Fruit fly (Drosophila melanogaster): ENCODE data around the gene CG13078.

Gene CG13078

dm6 chr2L:19576299-19576971 lies 12.7 kb downstream of the CG13078 start (continued):
- peak; percentile 18 for TF ChIP-seq YL-1 (GFP tag; optimal IDR thresholded peaks at IDR 0.05)
- TF ChIP-seq CG1233 (GFP tag; optimal IDR thresholded peaks at IDR 0.05): no peak
- TF ChIP-seq Trl (optimal IDR thresholded peaks at IDR 0.05): peak; percentile 48 to 77
- TF ChIP-seq Trl (GFP tag; optimal IDR thresholded peaks at IDR 0.05): no peak
- no peak for TF ChIP-seq CG8359 (GFP tag; optimal IDR thresholded peaks at IDR 0.05; ENCODE audit: borderline replicate concordance)
- TF ChIP-seq phol (tag; optimal IDR thresholded peaks at IDR 0.05): peak; percentile 62
- no peak for TF ChIP-seq bbx (GFP tag; IDR thresholded peaks at IDR 0.05; ENCODE audit: partially characterized antibody)
- peak; percentile 83 for TF ChIP-seq CG3065 (GFP tag; optimal IDR thresholded peaks at IDR 0.05)
- no peak for TF ChIP-seq ara (GFP tag; IDR thresholded peaks at IDR 0.05)
- TF ChIP-seq unc-4 (GFP tag; IDR thresholded peaks at IDR 0.05; ENCODE audit: partially characterized antibody): 0 out of 2 replicates have a peak, but pooled peaks have one; percentile 23
- TF ChIP-seq mam (GFP tag; optimal IDR thresholded peaks at IDR 0.05): no peak
- TF ChIP-seq CG8290 (GFP tag; optimal IDR thresholded peaks at IDR 0.05): no peak
- peak in 1 of 2 experiments; percentile 11 for TF ChIP-seq CG8290 (tag; optimal IDR thresholded peaks at IDR 0.05)
- peak; percentile 68 for TF ChIP-seq CG32767 (GFP tag; IDR thresholded peaks at IDR 0.05)
- TF ChIP-seq ap (GFP tag; IDR thresholded peaks at IDR 0.05): no peak
- TF ChIP-seq CG9727 (GFP tag; optimal IDR thresholded peaks at IDR 0.05): no peak
- no peak for TF ChIP-seq peb (GFP tag; IDR thresholded peaks at IDR 0.05)
- no peak for TF ChIP-seq CkIIα-i1 (GFP tag; IDR thresholded peaks at IDR 0.05)
- no peak for TF ChIP-seq corto (GFP tag; optimal IDR thresholded peaks at IDR 0.05)
- TF ChIP-seq Bteb2 (GFP tag; optimal IDR thresholded peaks at IDR 0.05): no peak
- no peak for TF ChIP-seq pros (GFP tag; optimal IDR thresholded peaks at IDR 0.05)
- TF ChIP-seq Ada2b (GFP tag; IDR thresholded peaks at IDR 0.05): no peak
- no peak for TF ChIP-seq fd96Cb (tag; optimal IDR thresholded peaks at IDR 0.05)
- no peak for TF ChIP-seq Ets65A (GFP tag)
- TF ChIP-seq dmrt11E (tag; optimal IDR thresholded peaks at IDR 0.05): no peak
- no peak for TF ChIP-seq fd102C (GFP tag; optimal IDR thresholded peaks at IDR 0.05)
- TF ChIP-seq Hey (tag; optimal IDR thresholded peaks at IDR 0.05): no peak
- TF ChIP-seq CG6254 (GFP tag; optimal IDR thresholded peaks at IDR 0.05): no peak
- no peak for TF ChIP-seq CG16815 (GFP tag; optimal IDR thresholded peaks at IDR 0.05)
- no peak for TF ChIP-seq CG6791 (GFP tag; IDR thresholded peaks at IDR 0.05; ENCODE audit: partially characterized antibody)
- no peak for TF ChIP-seq CG14014 (GFP tag; IDR thresholded peaks at IDR 0.05)
- no peak for TF ChIP-seq Taf1 (GFP tag; IDR thresholded peaks at IDR 0.05)
- TF ChIP-seq CG7786 (GFP tag; optimal IDR thresholded peaks at IDR 0.05): no peak
- no peak for TF ChIP-seq Dip2 (GFP tag; IDR thresholded peaks at IDR 0.05)
- no peak for TF ChIP-seq Poxn (GFP tag; IDR thresholded peaks at IDR 0.05)
- TF ChIP-seq B-H1 (GFP tag; IDR thresholded peaks at IDR 0.05): no peak
- TF ChIP-seq Nf-YB (GFP tag; optimal IDR thresholded peaks at IDR 0.05): no peak
- no peak for TF ChIP-seq CG13624 (GFP tag; optimal IDR thresholded peaks at IDR 0.05)
- no peak for TF ChIP-seq CG17385 (GFP tag; optimal IDR thresholded peaks at IDR 0.05)
- TF ChIP-seq gem (tag; optimal IDR thresholded peaks at IDR 0.05): no peak
- no peak for TF ChIP-seq Oli (tag; optimal IDR thresholded peaks at IDR 0.05)
- no peak for TF ChIP-seq ind (GFP tag; optimal IDR thresholded peaks at IDR 0.05)
- TF ChIP-seq bigmax (GFP tag; optimal IDR thresholded peaks at IDR 0.05): no peak
- TF ChIP-seq Jarid2 (GFP tag; optimal IDR thresholded peaks at IDR 0.05): no peak
- no peak for TF ChIP-seq CG6654 (GFP tag; optimal IDR thresholded peaks at IDR 0.05)
- peak; percentile 39; the same call in 1 of the 2 replicates for TF ChIP-seq nerfin-2 (GFP tag; IDR thresholded peaks at IDR 0.05; ENCODE audit: partially characterized antibody)
- no peak for TF ChIP-seq Hmr (GFP tag; optimal IDR thresholded peaks at IDR 0.05)
- no peak for TF ChIP-seq CG13775 (GFP tag; optimal IDR thresholded peaks at IDR 0.05)
- TF ChIP-seq wdn (GFP tag; IDR thresholded peaks at IDR 0.05): no peak
- TF ChIP-seq CG3407 (GFP tag; optimal IDR thresholded peaks at IDR 0.05): no peak
- TF ChIP-seq az2 (GFP tag; optimal IDR thresholded peaks at IDR 0.05): no peak
